Fruit fly (Drosophila melanogaster) whole organism, embryonic: Measurements from ENCODE around the gene Mlc2.

Source experiments
- Adf1 ChIP-seq: fragments of 200-800 bp; sonication (Bioruptor generic); IDR thresholded peaks from 2 replicates; pipeline ENCODE4 v1.3.6; 2022; ENCODE audit warnings: missing biosample characterization, missing genetic modification characterization
- CG10147 ChIP-seq: fragments of 200-800 bp; sonication (Bioruptor generic); optimal IDR thresholded peaks from 2 replicates; lab custom pipeline; 2019; ENCODE audit warnings: missing biosample characterization, mild to moderate bottlenecking, missing genetic modification characterization, moderate library complexity
- CG10543 ChIP-seq: fragments of 200-800 bp; sonication (Bioruptor generic); optimal IDR thresholded peaks from 3 replicates; lab custom pipeline; 2017; ENCODE audit warnings: missing biosample characterization, mild to moderate bottlenecking, missing genetic modification characterization, moderate library complexity
- CG12155 ChIP-seq: fragments of 200-800 bp; sonication (Bioruptor generic); optimal IDR thresholded peaks from 3 replicates; lab custom pipeline; 2016; ENCODE audit warnings: missing biosample characterization, missing genetic modification characterization
- CG12942 ChIP-seq: fragments of 200-800 bp; sonication (Bioruptor generic); optimal IDR thresholded peaks from 3 replicates; lab custom pipeline; 2016; ENCODE audit warnings: missing biosample characterization, missing genetic modification characterization
- CG13123 ChIP-seq: fragments of 200-800 bp; sonication (Bioruptor generic); optimal IDR thresholded peaks from 2 replicates; lab custom pipeline; 2016; ENCODE audit warnings: missing biosample characterization, missing genetic modification characterization
- CG1529 ChIP-seq: fragments of 200-800 bp; sonication (Bioruptor generic); optimal IDR thresholded peaks from 3 replicates; lab custom pipeline; 2018; ENCODE audit warnings: missing biosample characterization, missing genetic modification characterization
- CG1602 ChIP-seq: fragments of 200-800 bp; sonication (Bioruptor generic); optimal IDR thresholded peaks from 3 replicates; lab custom pipeline; 2016; ENCODE audit warnings: missing biosample characterization, missing genetic modification characterization
- CG17912 ChIP-seq: fragments of 200-800 bp; sonication (Bioruptor generic); optimal IDR thresholded peaks from 2 replicates; lab custom pipeline; 2018; ENCODE audit warnings: missing biosample characterization, mild to moderate bottlenecking, missing genetic modification characterization
- CG2129 ChIP-seq: fragments of 200-800 bp; sonication (Bioruptor generic); IDR thresholded peaks from 2 replicates; pipeline ENCODE4 v1.3.6; 2022; ENCODE audit warnings: missing biosample characterization, missing genetic modification characterization; ENCODE audit not compliant: partially characterized antibody
- CG32532 ChIP-seq: fragments of 200-800 bp; sonication (Bioruptor generic); IDR thresholded peaks from 2 replicates; pipeline ENCODE4 v1.3.6; 2022; ENCODE audit warnings: missing biosample characterization, missing genetic modification characterization
- CG43689 ChIP-seq: fragments of 200-800 bp; sonication (Bioruptor generic); IDR thresholded peaks from 2 replicates; pipeline ENCODE4 v1.3.6; 2022; ENCODE audit warnings: missing biosample characterization, missing genetic modification characterization
- CG4707 ChIP-seq: fragments of 200-800 bp; sonication (Bioruptor generic); optimal IDR thresholded peaks from 2 replicates; lab custom pipeline; 2018; ENCODE audit warnings: missing biosample characterization, mild to moderate bottlenecking, missing genetic modification characterization, moderate library complexity
- CG5180 ChIP-seq: fragments of 200-800 bp; sonication (Bioruptor generic); optimal IDR thresholded peaks from 3 replicates; lab custom pipeline; 2017; ENCODE audit warnings: missing biosample characterization, missing genetic modification characterization, mild to moderate bottlenecking, moderate library complexity, missing genetic modification reagents
- CG6272 ChIP-seq: fragments of 200-800 bp; sonication (Bioruptor generic); IDR thresholded peaks from 2 replicates; pipeline ENCODE4 v1.3.6; 2022; ENCODE audit warnings: missing biosample characterization, missing genetic modification characterization
- CG6654 ChIP-seq: fragments of 200-800 bp; sonication (Bioruptor generic); optimal IDR thresholded peaks from 2 replicates; lab custom pipeline; 2017; ENCODE audit warnings: missing biosample characterization, mild to moderate bottlenecking, missing genetic modification characterization
- CG6765 ChIP-seq: fragments of 200-800 bp; sonication (Bioruptor generic); optimal IDR thresholded peaks from 3 replicates; lab custom pipeline; 2017; ENCODE audit warnings: missing biosample characterization, mild to moderate bottlenecking, missing genetic modification characterization
- CG8290 ChIP-seq, 3 experiments: fragments of 200-800 bp; sonication (Bioruptor generic); optimal IDR thresholded peaks; 2 replicates each; lab custom pipeline; 2016 to 2019; ENCODE audit warnings: missing biosample characterization in 3 of 3, missing genetic modification characterization in 3 of 3, mild to moderate bottlenecking in 2 of 3, moderate library complexity in 1 of 3
- CG9215 ChIP-seq: fragments of 200-800 bp; sonication (Bioruptor generic); IDR thresholded peaks from 2 replicates; pipeline ENCODE4 v1.3.6; 2022; ENCODE audit warnings: missing biosample characterization, missing genetic modification characterization
- CG9437 ChIP-seq: fragments of 200-800 bp; sonication (Bioruptor generic); optimal IDR thresholded peaks from 2 replicates; lab custom pipeline; 2018; ENCODE audit warnings: missing biosample characterization, mild to moderate bottlenecking, missing genetic modification characterization
- Dip3 ChIP-seq: fragments of 200-800 bp; sonication (Bioruptor generic); optimal IDR thresholded peaks from 3 replicates; lab custom pipeline; 2016; ENCODE audit warnings: missing biosample characterization, missing genetic modification characterization
- Eip74EF ChIP-seq, 2 experiments: fragments of 200-800 bp in 1 of 2; fragments of >200 bp in 1 of 2; sonication (Bioruptor generic) in 1 of 2; optimal IDR thresholded peaks; 2 replicates each; lab custom pipeline; 2017 to 2019; ENCODE audit warnings: missing biosample characterization in 2 of 2, missing genetic modification characterization in 2 of 2, mild to moderate bottlenecking in 1 of 2, moderate library complexity in 1 of 2
- Hmr ChIP-seq: fragments of 200-800 bp; sonication (Bioruptor generic); optimal IDR thresholded peaks from 3 replicates; lab custom pipeline; 2017; ENCODE audit warnings: mild to moderate bottlenecking, missing biosample characterization, missing genetic modification reagents, missing genetic modification characterization
- Lim3 ChIP-seq: fragments of 200-800 bp; sonication (Bioruptor generic); IDR thresholded peaks from 2 replicates; pipeline ENCODE4 v1.3.6; 2022; ENCODE audit warnings: missing biosample characterization, missing genetic modification characterization
- Mes4 ChIP-seq: fragments of 200-800 bp; sonication (Bioruptor generic); optimal IDR thresholded peaks from 2 replicates; lab custom pipeline; 2016; ENCODE audit warnings: missing biosample characterization, missing genetic modification characterization
- NfI ChIP-seq: fragments of 200-800 bp; sonication (Bioruptor generic); optimal IDR thresholded peaks from 3 replicates; lab custom pipeline; 2018; ENCODE audit warnings: missing biosample characterization, mild to moderate bottlenecking, missing genetic modification characterization, moderate library complexity
- Opbp ChIP-seq: fragments of 200-800 bp; sonication (Bioruptor generic); IDR thresholded peaks from 3 replicates; pipeline ENCODE4 v1.3.6; 2022; ENCODE audit warnings: missing biosample characterization, missing genetic modification characterization; ENCODE audit not compliant: partially characterized antibody
- Scr ChIP-seq: fragments of 200-800 bp; sonication (Bioruptor generic); IDR thresholded peaks from 2 replicates; pipeline ENCODE4 v1.3.6; 2022; ENCODE audit warnings: missing biosample characterization, missing genetic modification characterization; ENCODE audit not compliant: partially characterized antibody
- Sox102F ChIP-seq: fragments of 200-800 bp; sonication (Bioruptor generic); optimal IDR thresholded peaks from 2 replicates; lab custom pipeline; 2018; ENCODE audit warnings: missing biosample characterization, mild to moderate bottlenecking, missing genetic modification characterization, moderate library complexity
- Sry-δ ChIP-seq: fragments of 200-800 bp; sonication (Bioruptor generic); optimal IDR thresholded peaks from 2 replicates; lab custom pipeline; 2016; ENCODE audit warnings: missing biosample characterization, missing genetic modification characterization
- Tbp ChIP-seq: fragments of >200 bp; optimal IDR thresholded peaks from 2 replicates; lab custom pipeline; 2018; ENCODE audit warnings: missing biosample characterization, missing genetic modification characterization
- YL-1 ChIP-seq: fragments of 200-800 bp; sonication (Bioruptor generic); optimal IDR thresholded peaks from 3 replicates; lab custom pipeline; 2017; ENCODE audit warnings: missing biosample characterization, mild to moderate bottlenecking, missing genetic modification characterization
- ap ChIP-seq: fragments of 200-800 bp; sonication (Bioruptor generic); IDR thresholded peaks from 2 replicates; pipeline ENCODE4 v1.3.6; 2022; ENCODE audit warnings: missing biosample characterization, missing genetic modification characterization
- ash1 ChIP-seq: fragments of 200-800 bp; sonication (Bioruptor generic); optimal IDR thresholded peaks from 2 replicates; lab custom pipeline; 2018; ENCODE audit warnings: missing biosample characterization, mild to moderate bottlenecking, missing genetic modification characterization
- caup ChIP-seq: fragments of 200-800 bp; sonication (Bioruptor generic); optimal IDR thresholded peaks from 3 replicates; lab custom pipeline; 2017; ENCODE audit warnings: missing biosample characterization, mild to moderate bottlenecking, missing genetic modification characterization, moderate library complexity; ENCODE audit not compliant: severe bottlenecking
- fd96Cb ChIP-seq: fragments of 200-800 bp; sonication (Bioruptor generic); optimal IDR thresholded peaks from 2 replicates; lab custom pipeline; 2018; ENCODE audit warnings: missing biosample characterization, mild to moderate bottlenecking, missing genetic modification characterization, moderate library complexity
- gce ChIP-seq: fragments of 200-800 bp; sonication (Bioruptor generic); IDR thresholded peaks from 3 replicates; pipeline ENCODE4 v1.3.6; 2022; ENCODE audit warnings: missing biosample characterization, missing genetic modification characterization
- gem ChIP-seq: fragments of 200-800 bp; sonication (Bioruptor generic); optimal IDR thresholded peaks from 2 replicates; lab custom pipeline; 2019; ENCODE audit warnings: missing biosample characterization, mild to moderate bottlenecking, missing genetic modification characterization, moderate library complexity
- gsb-n ChIP-seq: fragments of 200-800 bp; sonication (Bioruptor generic); optimal IDR thresholded peaks from 3 replicates; lab custom pipeline; 2018; ENCODE audit warnings: missing biosample characterization, mild to moderate bottlenecking, missing genetic modification characterization
- hbn ChIP-seq: fragments of 200-800 bp; sonication (Bioruptor generic); IDR thresholded peaks from 2 replicates; pipeline ENCODE4 v1.3.6; 2022; ENCODE audit warnings: missing biosample characterization, missing genetic modification characterization; ENCODE audit not compliant: partially characterized antibody
- mirr ChIP-seq: fragments of 200-800 bp; sonication (Bioruptor generic); optimal IDR thresholded peaks from 3 replicates; lab custom pipeline; 2018; ENCODE audit warnings: missing biosample characterization, mild to moderate bottlenecking, missing genetic modification characterization
- pros ChIP-seq: fragments of 200-800 bp; sonication (Bioruptor generic); optimal IDR thresholded peaks from 3 replicates; lab custom pipeline; 2019; ENCODE audit warnings: missing biosample characterization, mild to moderate bottlenecking, missing genetic modification characterization, moderate library complexity
- ro ChIP-seq: fragments of 200-800 bp; sonication (Bioruptor generic); IDR thresholded peaks from 2 replicates; pipeline ENCODE4 v1.3.6; 2022; ENCODE audit warnings: missing biosample characterization, missing genetic modification characterization
- schlank ChIP-seq: fragments of 200-800 bp; sonication (Bioruptor generic); optimal IDR thresholded peaks from 2 replicates; lab custom pipeline; 2018; ENCODE audit warnings: missing biosample characterization, mild to moderate bottlenecking, missing genetic modification characterization
- sens-2 ChIP-seq: fragments of 200-800 bp; sonication (Bioruptor generic); IDR thresholded peaks from 2 replicates; pipeline ENCODE4 v1.3.6; 2022; ENCODE audit warnings: missing biosample characterization, missing genetic modification characterization
- sr ChIP-seq: fragments of 200-800 bp; sonication (Bioruptor generic); IDR thresholded peaks from 3 replicates; pipeline ENCODE4 v1.3.6; 2022; ENCODE audit warnings: missing biosample characterization, missing genetic modification characterization
- trem ChIP-seq: fragments of 200-800 bp; optimal IDR thresholded peaks from 3 replicates; lab custom pipeline; 2019; ENCODE audit warnings: missing biosample characterization, mild to moderate bottlenecking, missing genetic modification characterization, moderate library complexity
- unc-4 ChIP-seq: fragments of 200-800 bp; sonication (Bioruptor generic); IDR thresholded peaks from 2 replicates; pipeline ENCODE4 v1.3.6; 2022; ENCODE audit warnings: missing biosample characterization, missing genetic modification characterization; ENCODE audit not compliant: partially characterized antibody
- wdn ChIP-seq: fragments of 200-800 bp; sonication (Bioruptor generic); IDR thresholded peaks from 2 replicates; pipeline ENCODE4 v1.3.6; 2022; ENCODE audit warnings: missing biosample characterization, missing genetic modification characterization

The Mlc2 gene

DNA sequence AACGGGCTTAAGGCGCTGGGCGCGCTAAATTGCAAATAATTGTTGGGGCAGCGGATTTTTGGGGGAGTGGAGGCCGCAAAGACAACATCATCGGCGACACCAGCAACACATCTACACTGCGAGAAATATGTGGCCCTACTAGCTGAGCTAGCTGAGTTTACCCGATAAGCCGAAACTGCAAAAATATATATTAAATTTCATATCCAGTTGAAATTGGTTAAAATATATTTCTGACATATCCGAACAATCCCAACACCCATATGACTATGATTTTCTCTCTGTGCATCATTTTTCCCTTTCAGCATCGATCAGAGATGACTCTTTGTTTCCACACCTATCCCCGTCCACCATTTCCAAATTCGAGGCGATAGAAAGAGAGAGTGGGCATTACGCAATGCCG lies 15.5 kb upstream of the Mlc2 start (continued):
- no peak for TF ChIP-seq unc-4
- TF ChIP-seq CG9215 (GFP tag; lab: Robert Waterston, UW), result peak; percentile 63; the same call in 1 of the 2 replicates
- peak; percentile 57; the same call in 1 of the 3 replicates for TF ChIP-seq sr
- TF ChIP-seq Hmr (GFP tag; lab: Kevin White, UChicago), result peak; percentile 52
- peak; percentile 44 for TF ChIP-seq Mes4
- TF ChIP-seq ro (GFP tag; lab: Robert Waterston, UW), result peak; percentile 67
- TF ChIP-seq Tbp, result no peak
- peak; percentile 20 for TF ChIP-seq CG6654
- no peak for TF ChIP-seq Adf1 (GFP tag; lab: Robert Waterston, UW)
- TF ChIP-seq pros (GFP tag; lab: Kevin White, UChicago), result no peak
- no peak for TF ChIP-seq Sry-δ (GFP tag; lab: Kevin White, UChicago)
- peak; percentile 57 for TF ChIP-seq CG1529 (GFP tag; lab: Kevin White, UChicago)
- TF ChIP-seq Dip3 (GFP tag; lab: Kevin White, UChicago), result peak; percentile 55
- no peak for TF ChIP-seq CG6765 (GFP tag; lab: Kevin White, UChicago)
- peak; percentile 48 for TF ChIP-seq CG5180
- TF ChIP-seq trem (tag; lab: Kevin White, UChicago), result peak; percentile 35
- TF ChIP-seq ap (GFP tag; lab: Robert Waterston, UW), result peak; percentile 76
- no peak for TF ChIP-seq ash1 (GFP tag; lab: Kevin White, UChicago)
- peak; percentile 51 for TF ChIP-seq CG1602 (GFP tag; lab: Kevin White, UChicago)
- peak; percentile 73 for TF ChIP-seq fd96Cb
- TF ChIP-seq CG10147 (GFP tag; lab: Kevin White, UChicago), result peak; percentile 50
- TF ChIP-seq wdn, result peak; percentile 41; the same call in 1 of the 2 replicates
- TF ChIP-seq schlank, result no peak
- TF ChIP-seq CG6272, result peak; percentile 77
- TF ChIP-seq gce (GFP tag; lab: Robert Waterston, UW), result peak; percentile 75; the same call in 1 of the 3 replicates
- TF ChIP-seq CG9437 (GFP tag; lab: Kevin White, UChicago), result peak; percentile 56
- peak; percentile 30 for TF ChIP-seq CG4707
- TF ChIP-seq caup (GFP tag; lab: Kevin White, UChicago), result peak; percentile 56
- no peak for TF ChIP-seq YL-1 (GFP tag; lab: Kevin White, UChicago)
- TF ChIP-seq gem, result peak; percentile 83
- no peak for TF ChIP-seq hbn
- TF ChIP-seq gsb-n (tag; lab: Kevin White, UChicago), result peak; percentile 47
- peak; percentile 18 for TF ChIP-seq CG13123
- TF ChIP-seq NfI (GFP tag; lab: Kevin White, UChicago), result peak; percentile 73
- TF ChIP-seq Opbp (GFP tag; lab: Robert Waterston, UW), result no peak
- TF ChIP-seq CG43689 (GFP tag; lab: Robert Waterston, UW), result peak; percentile 58
- peak; percentile 41 for TF ChIP-seq CG12942
- TF ChIP-seq Eip74EF (GFP tag; optimal IDR thresholded peaks at IDR 0.05; lab: Kevin White, UChicago), result peak in 1 of 2 experiments; percentile 63
- TF ChIP-seq mirr (GFP tag; lab: Kevin White, UChicago), result no peak
- TF ChIP-seq CG10543 (GFP tag; lab: Kevin White, UChicago), result no peak
- no peak for TF ChIP-seq CG17912
- TF ChIP-seq Lim3, result no peak
- TF ChIP-seq Scr (GFP tag; lab: Robert Waterston, UW), result no peak
- TF ChIP-seq CG32532 (GFP tag; lab: Robert Waterston, UW), result peak; percentile 77
- 0 out of 2 replicates have a peak, but pooled peaks have one; percentile 27 for TF ChIP-seq sens-2 (GFP tag; lab: Robert Waterston, UW)
- TF ChIP-seq Sox102F (GFP tag; lab: Kevin White, UChicago), result peak; percentile 83
- TF ChIP-seq CG2129 (GFP tag; lab: Robert Waterston, UW), result no peak
- TF ChIP-seq CG12155 (GFP tag; lab: Kevin White, UChicago), result peak; percentile 54
- no peak for TF ChIP-seq CG8290 (GFP tag; optimal IDR thresholded peaks at IDR 0.05; lab: Kevin White, UChicago)
- TF ChIP-seq CG8290 (tag; optimal IDR thresholded peaks at IDR 0.05; lab: Kevin White, UChicago), result peak in 1 of 2 experiments; percentile 82
